Worm (Caenorhabditis elegans) whole organism, midembryonic: Measurements from ENCODE around the gene Y39A1A.2.

Source experiments
- T22C8.4 ChIP-seq: fragments of 200-800 bp; sonication (Bioruptor generic); IDR thresholded peaks from 2 replicates; pipeline ENCODE4 v1.3.6; 2022; ENCODE audit warnings: missing genetic modification characterization, missing compliant biosample characterization
- cog-1 ChIP-seq: sonication (generic microtip); optimal IDR thresholded peaks from 2 replicates; lab custom pipeline; 2016; ENCODE audit warnings: missing genetic modification characterization, missing compliant biosample characterization
- flt-1 ChIP-seq: fragments of 200-800 bp; sonication (Bioruptor generic); IDR thresholded peaks from 2 replicates; pipeline ENCODE4 v1.3.6; 2022; ENCODE audit warnings: missing genetic modification characterization, missing compliant biosample characterization
- klf-2 ChIP-seq: fragments of 200-800 bp; sonication (Bioruptor generic); conservative IDR thresholded peaks from 2 replicates; pipeline ENCODE4 v1.3.6; 2022; ENCODE audit warnings: missing genetic modification reagents, missing genetic modification characterization, missing compliant biosample characterization
- med-1 ChIP-seq: sonication (generic microtip); optimal IDR thresholded peaks from 2 replicates; lab custom pipeline; 2017; ENCODE audit warnings: missing genetic modification characterization, mild to moderate bottlenecking, missing compliant biosample characterization, antibody characterized with exemption, missing genetic modification reagents; ENCODE audit not compliant: insufficient read depth
- ref-1 ChIP-seq: fragments of 200-800 bp; sonication (Bioruptor generic); conservative IDR thresholded peaks from 2 replicates; pipeline ENCODE4 v1.3.6; 2022; ENCODE audit warnings: missing genetic modification reagents, missing genetic modification characterization, missing compliant biosample characterization
- tab-1 ChIP-seq: fragments of 200-800 bp; sonication (Bioruptor generic); IDR thresholded peaks from 2 replicates; pipeline ENCODE4 v1.3.6; 2022; ENCODE audit warnings: missing genetic modification characterization, missing compliant biosample characterization
- ztf-23 ChIP-seq: fragments of 200-800 bp; sonication (Bioruptor generic); IDR thresholded peaks from 2 replicates; pipeline ENCODE4 v1.3.6; 2022; ENCODE audit warnings: missing genetic modification reagents, missing genetic modification characterization, missing compliant biosample characterization
- ztf-29 ChIP-seq: fragments of 200-800 bp; sonication (Bioruptor generic); IDR thresholded peaks from 2 replicates; pipeline ENCODE4 v1.3.6; 2022; ENCODE audit warnings: missing genetic modification reagents, missing genetic modification characterization, missing compliant biosample characterization

The Y39A1A.2 gene

ce11 chrIII:10621208-10621607 lies 17.8 kb upstream of the Y39A1A.2 start, which contains the start of the genes lron-10 and hpr-9:
Gene lron-10, minus strand, starts transcription at chrIII:10621369.
Gene hpr-9, plus strand, starts transcription at chrIII:10621551.
- 0 out of 2 replicates have a peak, but pooled peaks have one; percentile 55 for TF ChIP-seq ztf-23 (GFP tag; lab: Robert Waterston, UW)
- no peak for TF ChIP-seq tab-1 (GFP tag; lab: Robert Waterston, UW)
- TF ChIP-seq flt-1: peak; percentile 48; the same call in 1 of the 2 replicates
- no peak for TF ChIP-seq med-1 (GFP tag; lab: Kevin White, UChicago)

DNA sequence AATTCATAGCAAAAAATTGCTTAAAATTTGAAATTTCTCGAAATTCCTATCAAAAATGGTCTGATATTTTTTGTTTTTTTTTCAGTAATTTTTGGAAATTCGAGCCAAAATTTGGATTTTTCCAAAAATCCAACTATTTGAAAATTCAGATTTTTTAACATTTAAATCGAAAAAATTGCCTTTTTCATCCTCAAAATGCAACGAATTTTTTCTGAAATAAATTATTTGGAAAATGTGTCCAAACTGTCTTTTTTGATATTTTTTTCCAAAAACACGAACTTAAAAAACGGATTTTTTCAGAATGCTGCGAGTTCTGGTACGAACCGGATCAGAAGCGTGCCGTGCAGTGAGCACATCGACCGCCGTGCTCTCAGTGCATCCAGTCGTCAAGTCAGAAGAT lies 11.8 kb upstream of the Y39A1A.2 start, which contains the start of gene mrpl-22:
Gene mrpl-22 (plus strand): TSS at position 301 of the 400 bp plus-strand sequence.
- TF ChIP-seq ztf-29 (GFP tag; lab: Robert Waterston, UW): no peak
- no peak for TF ChIP-seq med-1 (GFP tag; lab: Kevin White, UChicago)
- no peak for TF ChIP-seq klf-2
- TF ChIP-seq cog-1 (tag; lab: Kevin White, UChicago): no peak
- no peak for TF ChIP-seq flt-1
- no peak for TF ChIP-seq T22C8.4 (GFP tag; lab: Robert Waterston, UW)
- no peak for TF ChIP-seq ref-1 (GFP tag; lab: Robert Waterston, UW)
- no peak for TF ChIP-seq ztf-23 (GFP tag; lab: Robert Waterston, UW)
- TF ChIP-seq tab-1 (GFP tag; lab: Robert Waterston, UW): no peak

- no peak for TF ChIP-seq cog-1 (tag; lab: Kevin White, UChicago)
- TF ChIP-seq med-1 (GFP tag; lab: Kevin White, UChicago): no peak
- no peak for TF ChIP-seq flt-1
- no peak for TF ChIP-seq tab-1 (GFP tag; lab: Robert Waterston, UW)
- no peak for TF ChIP-seq klf-2
- TF ChIP-seq ztf-23 (GFP tag; lab: Robert Waterston, UW): no peak
These were observed 9.0 kb upstream of the Y39A1A.2 start, which contains the start of gene Y39A1A.24 for ce11 chrIII:10612333-10612732. Gene Y39A1A.24, plus strand, starts transcription at chrIII:10612633.

DNA sequence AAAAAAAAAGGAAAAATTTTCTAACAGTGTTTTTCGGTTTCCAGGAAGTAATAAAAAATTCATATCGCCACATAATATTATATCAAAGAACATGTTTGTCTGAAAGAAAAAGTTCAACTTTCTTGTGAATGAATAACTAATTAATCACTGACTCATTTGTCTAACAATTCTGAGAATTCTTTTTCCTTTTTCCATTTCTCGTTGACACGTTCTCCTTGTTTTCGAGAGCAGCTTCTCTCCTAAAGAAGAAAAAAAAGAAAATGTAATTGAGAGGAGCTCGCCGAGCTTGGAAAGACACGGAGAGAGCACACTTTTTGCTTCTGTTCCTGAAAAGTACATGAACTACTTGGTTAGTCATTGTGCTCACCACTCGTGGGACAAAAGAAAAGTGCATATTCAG lies 4.8 kb upstream of the Y39A1A.2 start:
- TF ChIP-seq flt-1 (no peak), ztf-29 (GFP tag; lab: Robert Waterston, UW) (no peak), ztf-23 (GFP tag; lab: Robert Waterston, UW) (no peak), med-1 (GFP tag; lab: Kevin White, UChicago) (no peak), tab-1 (GFP tag; lab: Robert Waterston, UW) (no peak), T22C8.4 (GFP tag; lab: Robert Waterston, UW) (no peak), cog-1 (tag; lab: Kevin White, UChicago) (no peak), ref-1 (GFP tag; lab: Robert Waterston, UW) (no peak), klf-2 (no peak)

ce11 chrIII:10605049-10605448 lies 1.7 kb upstream of the Y39A1A.2 start, which contains the start of gene rabx-5:
Gene rabx-5, plus strand, starts transcription at chrIII:10605349.
- no peak for TF ChIP-seq ref-1 (GFP tag; lab: Robert Waterston, UW)
- no peak for TF ChIP-seq klf-2
- no peak for TF ChIP-seq ztf-29 (GFP tag; lab: Robert Waterston, UW)
- no peak for TF ChIP-seq ztf-23 (GFP tag; lab: Robert Waterston, UW)
- TF ChIP-seq T22C8.4 (GFP tag; lab: Robert Waterston, UW): no peak
- no peak for TF ChIP-seq cog-1 (tag; lab: Kevin White, UChicago)

DNA sequence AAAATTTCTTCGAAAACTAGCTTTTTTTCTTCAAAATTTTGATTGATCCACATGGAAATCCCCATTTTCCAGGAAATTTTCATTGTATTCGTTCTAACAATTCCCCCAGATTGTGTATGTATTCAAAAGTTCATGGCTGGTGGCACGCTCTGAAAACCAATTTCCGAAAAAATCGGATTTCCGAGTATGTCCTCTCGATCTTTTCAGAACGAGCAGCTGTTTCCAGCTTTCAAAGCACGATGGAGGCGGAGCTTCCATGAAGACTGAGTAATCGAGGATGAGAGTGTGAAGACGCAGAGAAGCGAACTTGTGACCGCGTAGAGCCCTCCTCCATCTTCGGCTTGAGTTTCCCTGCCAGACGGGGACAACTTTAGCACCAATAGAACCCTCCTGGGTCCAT lies 959 bp upstream of the Y39A1A.2 start:
- TF ChIP-seq ztf-29 (GFP tag; lab: Robert Waterston, UW): no peak
- no peak for TF ChIP-seq flt-1
- no peak for TF ChIP-seq med-1 (GFP tag; lab: Kevin White, UChicago)
- TF ChIP-seq ztf-23 (GFP tag; lab: Robert Waterston, UW): no peak
- TF ChIP-seq tab-1 (GFP tag; lab: Robert Waterston, UW): no peak
- TF ChIP-seq ref-1 (GFP tag; lab: Robert Waterston, UW): no peak
- TF ChIP-seq cog-1 (tag; lab: Kevin White, UChicago): no peak
- no peak for TF ChIP-seq T22C8.4 (GFP tag; lab: Robert Waterston, UW)
- no peak for TF ChIP-seq klf-2

- no peak for TF ChIP-seq T22C8.4 (GFP tag; lab: Robert Waterston, UW)
- no peak for TF ChIP-seq med-1 (GFP tag; lab: Kevin White, UChicago)
- TF ChIP-seq klf-2: no peak
- no peak for TF ChIP-seq flt-1
- TF ChIP-seq ztf-29 (GFP tag; lab: Robert Waterston, UW): no peak
- TF ChIP-seq ztf-23 (GFP tag; lab: Robert Waterston, UW): no peak
- TF ChIP-seq cog-1 (tag; lab: Kevin White, UChicago): no peak
- no peak for TF ChIP-seq ref-1 (GFP tag; lab: Robert Waterston, UW)
- TF ChIP-seq tab-1 (GFP tag; lab: Robert Waterston, UW): no peak
These were observed 2.5 kb downstream of the Y39A1A.2 start for ce11 chrIII:10600894-10601293.

DNA sequence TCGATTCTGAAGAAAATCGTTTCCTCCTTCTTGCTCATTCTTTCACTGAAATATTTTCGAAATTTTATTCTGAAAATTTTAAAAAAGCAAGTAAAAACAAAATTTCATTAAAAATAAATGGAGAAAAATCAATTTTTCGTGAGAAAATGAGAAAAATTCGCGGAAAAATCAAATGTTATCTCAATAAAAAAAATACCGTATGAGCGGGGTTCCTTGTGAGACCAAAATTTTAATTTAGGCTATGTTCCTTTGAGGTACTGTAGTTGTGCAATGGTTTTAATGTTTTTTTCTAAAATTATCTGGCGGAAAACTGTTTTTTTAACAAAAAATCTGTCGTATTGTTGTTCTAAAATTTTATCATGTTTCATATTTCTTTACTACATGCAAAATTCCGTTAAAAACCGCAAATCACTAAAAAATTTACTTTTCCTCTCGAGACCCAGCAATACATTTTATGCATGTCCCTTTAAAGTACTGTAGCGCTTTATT lies 3.2 kb downstream of the Y39A1A.2 start, which contains the start of gene epg-6:
Gene epg-6 (minus strand): TSS at position 51 of the 489 bp plus-strand sequence.
- no peak for TF ChIP-seq ztf-23 (GFP tag; lab: Robert Waterston, UW)

ce11 chrIII:10599699-10600098 lies 3.7 kb downstream of the Y39A1A.2 start:
- TF ChIP-seq ztf-23 (GFP tag; lab: Robert Waterston, UW): 0 out of 2 replicates have a peak, but pooled peaks have one; percentile 9
- TF ChIP-seq cog-1 (tag; lab: Kevin White, UChicago): no peak

- no peak for TF ChIP-seq T22C8.4 (GFP tag; lab: Robert Waterston, UW)
- no peak for TF ChIP-seq ztf-29 (GFP tag; lab: Robert Waterston, UW)
- no peak for TF ChIP-seq klf-2
- no peak for TF ChIP-seq ref-1 (GFP tag; lab: Robert Waterston, UW)
- TF ChIP-seq med-1 (GFP tag; lab: Kevin White, UChicago): no peak
- no peak for TF ChIP-seq ztf-23 (GFP tag; lab: Robert Waterston, UW)
- TF ChIP-seq tab-1 (GFP tag; lab: Robert Waterston, UW): no peak
- no peak for TF ChIP-seq flt-1
- TF ChIP-seq cog-1 (tag; lab: Kevin White, UChicago): no peak
These were observed 7.0 kb downstream of the Y39A1A.2 start, which contains the start of gene Y39A1A.3 for ce11 chrIII:10596387-10596786. Gene Y39A1A.3, minus strand, starts transcription at chrIII:10596487.
